Fruit fly (Drosophila melanogaster) whole organism, embryonic: Measurements from ENCODE around the gene arm.

Experiments
- Antp ChIP-seq: fragments of 200-800 bp; sonication (Bioruptor generic); optimal IDR thresholded peaks from 3 replicates; lab custom pipeline; 2016; ENCODE audit warnings: missing biosample characterization, missing genetic modification characterization
- CG1024 ChIP-seq: fragments of 200-800 bp; sonication (Bioruptor generic); IDR thresholded peaks from 2 replicates; pipeline ENCODE4 v1.3.6; 2022; ENCODE audit warnings: missing biosample characterization, missing genetic modification characterization
- CG11695 ChIP-seq: fragments of 200-800 bp; sonication (Bioruptor generic); IDR thresholded peaks from 3 replicates; pipeline ENCODE4 v1.3.6; 2022; ENCODE audit warnings: missing biosample characterization, missing genetic modification characterization
- CG12299 ChIP-seq: fragments of 200-800 bp; sonication (Bioruptor generic); optimal IDR thresholded peaks from 2 replicates; lab custom pipeline; 2018; ENCODE audit warnings: missing biosample characterization, mild to moderate bottlenecking, missing genetic modification characterization
- CG12942 ChIP-seq: fragments of 200-800 bp; sonication (Bioruptor generic); optimal IDR thresholded peaks from 3 replicates; lab custom pipeline; 2016; ENCODE audit warnings: missing biosample characterization, missing genetic modification characterization
- CG13123 ChIP-seq: fragments of 200-800 bp; sonication (Bioruptor generic); optimal IDR thresholded peaks from 2 replicates; lab custom pipeline; 2016; ENCODE audit warnings: missing biosample characterization, missing genetic modification characterization
- CG14050 ChIP-seq: fragments of 200-800 bp; sonication (Bioruptor generic); IDR thresholded peaks from 3 replicates; pipeline ENCODE4 v1.3.6; 2022; ENCODE audit warnings: missing biosample characterization, missing genetic modification characterization
- CG14441 ChIP-seq: fragments of 200-800 bp; sonication (Bioruptor generic); IDR thresholded peaks from 2 replicates; pipeline ENCODE4 v1.3.6; 2022; ENCODE audit warnings: missing biosample characterization, missing genetic modification characterization
- CG18011 ChIP-seq: fragments of 200-800 bp; sonication (Bioruptor generic); optimal IDR thresholded peaks from 2 replicates; lab custom pipeline; 2017; ENCODE audit warnings: missing biosample characterization, missing genetic modification characterization, mild to moderate bottlenecking, moderate library complexity, missing genotype
- CG18599 ChIP-seq: fragments of 200-800 bp; sonication (Bioruptor generic); optimal IDR thresholded peaks from 3 replicates; lab custom pipeline; 2017; ENCODE audit warnings: missing biosample characterization, missing genetic modification characterization, mild to moderate bottlenecking, moderate library complexity, missing genetic modification reagents
- CG3281 ChIP-seq: fragments of 200-800 bp; sonication (Bioruptor generic); optimal IDR thresholded peaks from 3 replicates; lab custom pipeline; 2017; ENCODE audit warnings: missing biosample characterization, mild to moderate bottlenecking, missing genetic modification characterization
- CG3407 ChIP-seq: fragments of 200-800 bp; sonication (Bioruptor generic); optimal IDR thresholded peaks from 2 replicates; lab custom pipeline; 2018; ENCODE audit warnings: missing biosample characterization, mild to moderate bottlenecking, missing genetic modification characterization
- CG34422 ChIP-seq: fragments of 200-800 bp; sonication (Bioruptor generic); IDR thresholded peaks from 3 replicates; pipeline ENCODE4 v1.3.6; 2022; ENCODE audit warnings: missing biosample characterization, missing genetic modification characterization
- CG5245 ChIP-seq: fragments of 200-800 bp; sonication (Bioruptor generic); optimal IDR thresholded peaks from 3 replicates; lab custom pipeline; 2016; ENCODE audit warnings: missing biosample characterization, missing genetic modification characterization
- CG7357 ChIP-seq: fragments of 200-800 bp; sonication (Bioruptor generic); IDR thresholded peaks from 3 replicates; pipeline ENCODE4 v1.3.6; 2022; ENCODE audit warnings: missing biosample characterization, missing genetic modification characterization
- CG8089 ChIP-seq: fragments of 200-800 bp; sonication (Bioruptor generic); optimal IDR thresholded peaks from 3 replicates; lab custom pipeline; 2016; ENCODE audit warnings: missing biosample characterization, missing genetic modification characterization
- CG8290 ChIP-seq, 3 experiments: fragments of 200-800 bp; sonication (Bioruptor generic); optimal IDR thresholded peaks; 2 replicates each; lab custom pipeline; 2016 to 2019; ENCODE audit warnings: missing biosample characterization in 3 of 3, missing genetic modification characterization in 3 of 3, mild to moderate bottlenecking in 2 of 3, moderate library complexity in 1 of 3
- CG9817 ChIP-seq: fragments of 200-800 bp; sonication (Bioruptor generic); optimal IDR thresholded peaks from 2 replicates; lab custom pipeline; 2018; ENCODE audit warnings: missing biosample characterization, mild to moderate bottlenecking, missing genetic modification characterization, moderate library complexity
- CrebB ChIP-seq: fragments of 200-800 bp; sonication (Bioruptor generic); optimal IDR thresholded peaks from 3 replicates; lab custom pipeline; 2018; ENCODE audit warnings: missing biosample characterization, mild to moderate bottlenecking, missing genetic modification characterization
- Dad ChIP-seq: fragments of 200-800 bp; sonication (Bioruptor generic); optimal IDR thresholded peaks from 3 replicates; lab custom pipeline; 2016; ENCODE audit warnings: missing biosample characterization, missing genetic modification characterization
- Dbx ChIP-seq: fragments of 200-800 bp; sonication (Bioruptor generic); IDR thresholded peaks from 3 replicates; pipeline ENCODE4 v1.3.6; 2022; ENCODE audit warnings: missing biosample characterization, missing genetic modification characterization
- Hey ChIP-seq: fragments of 200-800 bp; sonication (Bioruptor generic); optimal IDR thresholded peaks from 3 replicates; lab custom pipeline; 2018; ENCODE audit warnings: missing biosample characterization, mild to moderate bottlenecking, missing genetic modification characterization
- Hr3 ChIP-seq: fragments of 200-800 bp; sonication (Bioruptor generic); optimal IDR thresholded peaks from 3 replicates; lab custom pipeline; 2016; ENCODE audit warnings: missing biosample characterization, missing genetic modification characterization
- Jarid2 ChIP-seq: fragments of 200-800 bp; sonication (Bioruptor generic); optimal IDR thresholded peaks from 3 replicates; lab custom pipeline; 2017; ENCODE audit warnings: mild to moderate bottlenecking, missing biosample characterization, missing genetic modification reagents, missing genetic modification characterization
- MESR4 ChIP-seq: fragments of 200-800 bp; sonication (Bioruptor generic); optimal IDR thresholded peaks from 2 replicates; lab custom pipeline; 2018; ENCODE audit warnings: missing biosample characterization, mild to moderate bottlenecking, missing genetic modification characterization, moderate library complexity
- MTF-1 ChIP-seq: fragments of 200-800 bp; sonication (Bioruptor generic); optimal IDR thresholded peaks from 2 replicates; lab custom pipeline; 2018; ENCODE audit warnings: missing biosample characterization, mild to moderate bottlenecking, missing genetic modification characterization, borderline replicate concordance
- Med ChIP-seq: fragments of 200-800 bp; sonication (Bioruptor generic); peaks from one replicate; lab custom pipeline; 2016; ENCODE audit warnings: missing biosample characterization, missing genetic modification characterization, mild to moderate bottlenecking, inconsistent platforms, moderate library complexity
- Nf-YC ChIP-seq: fragments of 200-800 bp; optimal IDR thresholded peaks from 3 replicates; lab custom pipeline; 2019; ENCODE audit warnings: missing biosample characterization, mild to moderate bottlenecking, missing genetic modification characterization, moderate library complexity
- Ptx1 ChIP-seq: fragments of 200-800 bp; sonication (Bioruptor generic); IDR thresholded peaks from 2 replicates; pipeline ENCODE4 v1.3.6; 2022; ENCODE audit warnings: missing biosample characterization, missing genetic modification characterization
- Sry-δ ChIP-seq: fragments of 200-800 bp; sonication (Bioruptor generic); optimal IDR thresholded peaks from 2 replicates; lab custom pipeline; 2016; ENCODE audit warnings: missing biosample characterization, missing genetic modification characterization
- Trl ChIP-seq, 3 experiments: fragments of >200 bp in 2 of 3; fragments of 200-800 bp in 1 of 3; sonication (Bioruptor generic) in 1 of 3; optimal IDR thresholded peaks; 2 replicates in 1 of 3; 3 replicates in 2 of 3; lab custom pipeline; 2016 to 2017; ENCODE audit warnings: missing biosample characterization in 1 of 3, missing genetic modification characterization in 1 of 3
- Usf ChIP-seq: fragments of 200-800 bp; sonication (Bioruptor generic); optimal IDR thresholded peaks from 2 replicates; lab custom pipeline; 2017; ENCODE audit warnings: missing genotype, missing biosample characterization, missing genetic modification characterization
- Xbp1 ChIP-seq: fragments of 200-800 bp; sonication (Bioruptor generic); optimal IDR thresholded peaks from 3 replicates; lab custom pipeline; 2016; ENCODE audit warnings: missing biosample characterization, mild to moderate bottlenecking, missing genetic modification characterization
- ci ChIP-seq: fragments of 200-800 bp; sonication (Bioruptor generic); IDR thresholded peaks from 3 replicates; pipeline ENCODE4 v1.3.6; 2022; ENCODE audit warnings: missing biosample characterization, missing genetic modification characterization
- corto ChIP-seq: fragments of 200-800 bp; sonication (Bioruptor generic); optimal IDR thresholded peaks from 2 replicates; lab custom pipeline; 2016; ENCODE audit warnings: missing biosample characterization, mild to moderate bottlenecking, missing genetic modification characterization, moderate library complexity
- dati ChIP-seq: fragments of 200-800 bp; sonication (Bioruptor generic); IDR thresholded peaks from 2 replicates; pipeline ENCODE4 v1.3.6; 2022; ENCODE audit warnings: missing biosample characterization, missing genetic modification characterization
- fd96Cb ChIP-seq: fragments of 200-800 bp; sonication (Bioruptor generic); optimal IDR thresholded peaks from 2 replicates; lab custom pipeline; 2018; ENCODE audit warnings: missing biosample characterization, mild to moderate bottlenecking, missing genetic modification characterization, moderate library complexity
- gcm ChIP-seq: fragments of 200-800 bp; sonication (Bioruptor generic); optimal IDR thresholded peaks from 2 replicates; lab custom pipeline; 2019; ENCODE audit warnings: missing biosample characterization, mild to moderate bottlenecking, missing genetic modification characterization, moderate library complexity
- gem ChIP-seq: fragments of 200-800 bp; sonication (Bioruptor generic); optimal IDR thresholded peaks from 2 replicates; lab custom pipeline; 2019; ENCODE audit warnings: missing biosample characterization, mild to moderate bottlenecking, missing genetic modification characterization, moderate library complexity
- nerfin-1 ChIP-seq: fragments of 200-800 bp; sonication (Bioruptor generic); optimal IDR thresholded peaks from 3 replicates; lab custom pipeline; 2019; ENCODE audit warnings: missing biosample characterization, mild to moderate bottlenecking, missing genetic modification characterization, moderate library complexity
- pan ChIP-seq, 4 experiments: fragments of >200 bp in 3 of 4; fragments of 200-800 bp in 1 of 4; sonication (Bioruptor generic) in 1 of 4; optimal IDR thresholded peaks in 3 of 4; IDR thresholded peaks in 1 of 4; 2 replicates each; pipeline versions ENCODE4 v1.3.6 to Lab custom; 2017 to 2022; ENCODE audit warnings: missing biosample characterization in 2 of 4, missing genetic modification characterization in 2 of 4, mixed read lengths in 1 of 4
- peb ChIP-seq: fragments of 200-800 bp; sonication (Bioruptor generic); IDR thresholded peaks from 2 replicates; pipeline ENCODE4 v1.3.6; 2022; ENCODE audit warnings: missing biosample characterization, missing genetic modification characterization
- pum ChIP-seq: fragments of 200-800 bp; sonication (Bioruptor generic); optimal IDR thresholded peaks from 2 replicates; lab custom pipeline; 2016; ENCODE audit warnings: missing biosample characterization, missing genetic modification characterization
- scrt ChIP-seq: fragments of 200-800 bp; sonication (Bioruptor generic); optimal IDR thresholded peaks from 2 replicates; lab custom pipeline; 2018; ENCODE audit warnings: missing biosample characterization, mild to moderate bottlenecking, missing genetic modification characterization, moderate library complexity
- slbo ChIP-seq: fragments of 200-800 bp; sonication (Bioruptor generic); IDR thresholded peaks from 2 replicates; pipeline ENCODE4 v1.3.6; 2022; ENCODE audit warnings: missing biosample characterization, missing genetic modification characterization
- so ChIP-seq: fragments of 200-800 bp; sonication (Bioruptor generic); IDR thresholded peaks from 3 replicates; pipeline ENCODE4 v1.3.6; 2022; ENCODE audit warnings: missing biosample characterization, missing genetic modification characterization

arm gene

DNA sequence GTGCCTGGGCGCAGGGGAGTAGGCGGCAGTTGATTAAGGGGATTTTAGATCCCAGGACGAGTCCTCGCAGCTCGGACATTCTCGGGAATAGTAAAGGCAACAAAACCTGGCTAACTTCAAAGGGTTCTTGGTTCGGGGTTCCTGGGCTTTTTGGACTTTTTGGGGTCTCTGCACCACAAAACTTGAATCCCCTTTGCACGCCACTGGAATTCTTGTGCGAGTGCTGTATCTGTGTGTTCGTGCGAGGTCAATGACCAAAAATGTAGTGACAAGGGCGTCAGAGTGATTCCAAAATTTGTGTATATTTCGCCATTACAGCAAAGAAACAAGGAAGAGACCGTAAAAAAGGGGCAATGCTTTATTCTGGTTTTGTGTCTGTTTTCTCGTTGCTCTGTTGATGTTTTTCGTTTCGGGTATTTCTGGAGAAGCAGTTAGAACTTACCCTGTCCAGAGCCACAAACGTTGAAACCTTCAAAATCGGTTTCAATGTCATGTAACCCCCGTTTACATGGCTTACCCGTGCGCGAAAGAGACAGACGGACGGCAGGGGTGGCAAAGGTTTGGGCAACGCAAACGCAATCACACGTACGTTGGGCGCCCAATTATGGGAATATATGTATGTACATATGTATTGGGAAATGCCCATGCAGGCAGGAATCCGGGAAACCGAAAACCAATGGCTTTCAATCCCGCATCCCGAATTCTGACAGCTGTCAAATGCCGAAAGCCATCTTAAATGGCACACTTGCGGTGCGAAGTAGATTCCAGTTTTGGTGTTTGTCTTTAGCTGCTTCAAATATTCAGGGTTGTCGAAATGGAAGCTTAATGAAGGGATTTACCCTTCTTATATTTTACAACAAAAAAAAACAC, 44.0 kb upstream of the arm start (continued):
- TF ChIP-seq Med (GFP tag; lab: Kevin White, UChicago) (peak; percentile 95), nerfin-1 (tag; lab: Kevin White, UChicago) (peak; percentile 98), CG11695 (GFP tag; lab: Robert Waterston, UW) (peak; percentile 47; the same call in 2 of the 3 replicates), CG13123 (GFP tag; lab: Kevin White, UChicago) (peak; percentile 11), Ptx1 (GFP tag; lab: Robert Waterston, UW) (peak; percentile 33; the same call in 1 of the 2 replicates), Hr3 (peak; percentile 20), peb (GFP tag; lab: Robert Waterston, UW) (0 out of 2 replicates have a peak, but pooled peaks have one; percentile 10), CG34422 (GFP tag; lab: Robert Waterston, UW) (peak; percentile 40; the same call in 2 of the 3 replicates), Hey (no peak), slbo (GFP tag; lab: Robert Waterston, UW) (peak; percentile 73), CG5245 (no peak), Usf (GFP tag; lab: Kevin White, UChicago) (peak; percentile 31), scrt (GFP tag; lab: Kevin White, UChicago) (peak; percentile 46), CG18011 (GFP tag; lab: Kevin White, UChicago) (no peak), MTF-1 (GFP tag; lab: Kevin White, UChicago) (no peak), CG14050 (GFP tag; lab: Robert Waterston, UW) (peak; percentile 31; the same call in 1 of the 3 replicates), corto (GFP tag; lab: Kevin White, UChicago) (no peak), dati (GFP tag; lab: Robert Waterston, UW) (0 out of 2 replicates have a peak, but pooled peaks have one; percentile 4), fd96Cb (tag; lab: Kevin White, UChicago) (peak; percentile 67), CG7357 (GFP tag; lab: Robert Waterston, UW) (peak; percentile 50; the same call in 1 of the 3 replicates), Antp (peak; percentile 76), gem (tag; lab: Kevin White, UChicago) (peak; percentile 72), CG3281 (GFP tag; lab: Kevin White, UChicago) (peak; percentile 35), Nf-YC (tag; lab: Kevin White, UChicago) (no peak), pan (optimal IDR thresholded peaks at IDR 0.05; lab: Kevin White, UChicago) (no peak), pan (GFP tag; optimal IDR thresholded peaks at IDR 0.05 in 1 of 2, IDR thresholded peaks at IDR 0.05 in 1 of 2) (peak in 1 of 2 experiments; percentile 43), gcm (GFP tag; lab: Kevin White, UChicago) (no peak), CG8089 (peak; percentile 16), CG1024 (GFP tag; lab: Robert Waterston, UW) (peak; percentile 42; the same call in 1 of the 2 replicates), Xbp1 (peak; percentile 41), CG8290 (GFP tag; optimal IDR thresholded peaks at IDR 0.05; lab: Kevin White, UChicago) (no peak), CG8290 (tag; optimal IDR thresholded peaks at IDR 0.05; lab: Kevin White, UChicago) (peak in 1 of 2 experiments; percentile 62), CG9817 (tag; lab: Kevin White, UChicago) (peak; percentile 52), CG3407 (peak; percentile 18), Trl (optimal IDR thresholded peaks at IDR 0.05; lab: Kevin White, UChicago) (no peak), Trl (GFP tag; optimal IDR thresholded peaks at IDR 0.05; lab: Kevin White, UChicago) (peak; percentile 18), Sry-δ (GFP tag; lab: Kevin White, UChicago) (no peak), MESR4 (GFP tag; lab: Kevin White, UChicago) (no peak), CG12942 (peak; percentile 31), ci (GFP tag; lab: Robert Waterston, UW) (peak; percentile 73; the same call in 2 of the 3 replicates), CG12299 (tag; lab: Kevin White, UChicago) (peak; percentile 34), so (0 out of 3 replicates have a peak, but pooled peaks have one; percentile 6), CrebB (tag; lab: Kevin White, UChicago) (no peak), CG14441 (GFP tag; lab: Robert Waterston, UW) (peak; percentile 56), Dad (GFP tag; lab: Kevin White, UChicago) (peak; percentile 20), pum (GFP tag; lab: Kevin White, UChicago) (peak; percentile 38), Dbx (peak; percentile 46; the same call in 2 of the 3 replicates), Jarid2 (no peak), CG18599 (peak; percentile 77)
